Worm (Caenorhabditis elegans) whole organism, young adult: Measurements from ENCODE around the gene C53B4.3.

Experiments used
- B0336.3 ChIP-seq: fragments of 200-800 bp; sonication (Bioruptor generic); IDR thresholded peaks from 2 replicates; pipeline ENCODE4 v1.3.6; 2022; ENCODE audit warnings: missing genetic modification characterization, missing compliant biosample characterization
- F10E7.11 ChIP-seq: sonication (generic microtip); optimal IDR thresholded peaks from 2 replicates; lab custom pipeline; 2017; ENCODE audit warnings: mild to moderate bottlenecking, missing genetic modification characterization, moderate library complexity, missing compliant biosample characterization
- F23B12.7 ChIP-seq: sonication (generic microtip); optimal IDR thresholded peaks from 2 replicates; lab custom pipeline; 2017; ENCODE audit warnings: missing genetic modification characterization, mild to moderate bottlenecking, missing compliant biosample characterization, antibody characterized with exemption, moderate library complexity; ENCODE audit not compliant: insufficient read depth
- F33H1.4 ChIP-seq: fragments of 200-800 bp; sonication (Bioruptor generic); IDR thresholded peaks from 2 replicates; pipeline ENCODE4 v1.3.6; 2022; ENCODE audit warnings: missing genetic modification reagents, missing genetic modification characterization, missing compliant biosample characterization
- F49E8.2 ChIP-seq: sonication (generic microtip); optimal IDR thresholded peaks from 3 replicates; lab custom pipeline; 2017; ENCODE audit warnings: missing genetic modification characterization, mild to moderate bottlenecking, missing compliant biosample characterization, antibody characterized with exemption, moderate library complexity; ENCODE audit not compliant: insufficient read depth
- K12H6.12 ChIP-seq: fragments of 200-800 bp; sonication (Bioruptor generic); optimal IDR thresholded peaks from 2 replicates; lab custom pipeline; 2018; ENCODE audit warnings: mild to moderate bottlenecking, missing genetic modification characterization, missing compliant biosample characterization
- Y56A3A.18 ChIP-seq: fragments of 200-800 bp; sonication (Bioruptor generic); IDR thresholded peaks from 2 replicates; pipeline ENCODE4 v1.3.6; 2022; ENCODE audit warnings: missing genetic modification reagents, missing genetic modification characterization, missing compliant biosample characterization
- ZK185.1 ChIP-seq: sonication (generic microtip); optimal IDR thresholded peaks from 2 replicates; lab custom pipeline; 2016; ENCODE audit warnings: mild to moderate bottlenecking, missing genetic modification characterization, missing compliant biosample characterization; ENCODE audit not compliant: poor library complexity, severe bottlenecking
- akir-1 ChIP-seq: fragments of 200-800 bp; sonication (Bioruptor generic); optimal IDR thresholded peaks from 2 replicates; lab custom pipeline; 2018; ENCODE audit warnings: mild to moderate bottlenecking, missing genetic modification characterization, moderate library complexity, missing compliant biosample characterization
- aptf-2 ChIP-seq: fragments of 200-800 bp; sonication (Bioruptor generic); conservative IDR thresholded peaks from 2 replicates; pipeline ENCODE4 v1.3.6; 2022; ENCODE audit warnings: missing genetic modification reagents, missing genetic modification characterization, missing compliant biosample characterization
- atf-7 ChIP-seq: sonication (generic microtip); optimal IDR thresholded peaks from 2 replicates; lab custom pipeline; 2017; ENCODE audit warnings: mild to moderate bottlenecking, missing genetic modification characterization, missing compliant biosample characterization
- attf-3 ChIP-seq: fragments of 200-800 bp; sonication (Bioruptor generic); conservative IDR thresholded peaks from 2 replicates; pipeline ENCODE4 v1.3.6; 2022; ENCODE audit warnings: missing genetic modification reagents, missing genetic modification characterization, missing compliant biosample characterization
- attf-5 ChIP-seq: fragments of 200-800 bp; sonication (Bioruptor generic); optimal IDR thresholded peaks from 2 replicates; lab custom pipeline; 2018; ENCODE audit warnings: mild to moderate bottlenecking, missing genetic modification characterization, missing compliant biosample characterization
- cebp-1 ChIP-seq, 2 experiments: fragments of 200-800 bp in 1 of 2; sonication (Bioruptor generic) in 1 of 2; sonication (generic microtip) in 1 of 2; IDR thresholded peaks in 1 of 2; optimal IDR thresholded peaks in 1 of 2; 2 replicates each; pipeline versions ENCODE4 v1.3.6 to Lab custom; 2017 to 2022; ENCODE audit warnings: missing compliant biosample characterization in 2 of 2, missing genetic modification characterization in 2 of 2, mild to moderate bottlenecking in 1 of 2, missing genetic modification reagents in 1 of 2, moderate library complexity in 1 of 2
- ceh-58 ChIP-seq: fragments of 200-800 bp; sonication (Bioruptor generic); IDR thresholded peaks from 2 replicates; pipeline ENCODE4 v1.3.6; 2022; ENCODE audit warnings: missing genetic modification characterization, missing compliant biosample characterization
- die-1 ChIP-seq: sonication (generic microtip); optimal IDR thresholded peaks from 2 replicates; lab custom pipeline; 2016; ENCODE audit warnings: missing genotype, mild to moderate bottlenecking, missing genetic modification characterization, missing compliant biosample characterization
- dpff-1 ChIP-seq: sonication (generic microtip); optimal IDR thresholded peaks from 2 replicates; lab custom pipeline; 2017; ENCODE audit warnings: mild to moderate bottlenecking, missing genetic modification characterization, missing compliant biosample characterization
- efl-1 ChIP-seq: fragments of 150-350 bp; optimal IDR thresholded peaks from 2 replicates; lab custom pipeline; 2014; ENCODE audit warnings: missing biosample characterization, missing genetic modification reagents, missing genetic modification characterization
- egl-18 ChIP-seq: fragments of 200-800 bp; sonication (Bioruptor generic); IDR thresholded peaks from 2 replicates; pipeline ENCODE4 v1.3.6; 2022; ENCODE audit warnings: missing genetic modification reagents, missing genetic modification characterization, missing compliant biosample characterization
- ets-4 ChIP-seq: fragments of 200-800 bp; sonication (Bioruptor generic); optimal IDR thresholded peaks from 2 replicates; lab custom pipeline; 2018; ENCODE audit warnings: mild to moderate bottlenecking, missing genetic modification characterization, missing compliant biosample characterization
- hmg-1.2 ChIP-seq: fragments of 200-800 bp; sonication (Bioruptor generic); IDR thresholded peaks from 2 replicates; pipeline ENCODE4 v1.3.6; 2022; ENCODE audit warnings: missing genetic modification reagents, missing genetic modification characterization, missing compliant biosample characterization
- hmg-20 ChIP-seq: fragments of 200-800 bp; sonication (Bioruptor generic); IDR thresholded peaks from 2 replicates; pipeline ENCODE4 v1.3.6; 2022; ENCODE audit warnings: missing genetic modification reagents, missing genetic modification characterization, missing compliant biosample characterization
- hrde-1 ChIP-seq: sonication (generic microtip); optimal IDR thresholded peaks from 2 replicates; lab custom pipeline; 2016; ENCODE audit warnings: missing genetic modification characterization, mild to moderate bottlenecking, missing compliant biosample characterization, moderate library complexity, missing genotype, missing genetic modification reagents, borderline replicate concordance
- lsl-1 ChIP-seq: fragments of 200-800 bp; sonication (Bioruptor generic); optimal IDR thresholded peaks from 2 replicates; lab custom pipeline; 2018; ENCODE audit warnings: mild to moderate bottlenecking, missing genetic modification characterization, moderate library complexity, missing compliant biosample characterization
- lsy-27 ChIP-seq: sonication (generic microtip); optimal IDR thresholded peaks from 2 replicates; lab custom pipeline; 2017; ENCODE audit warnings: missing genetic modification characterization, mild to moderate bottlenecking, missing compliant biosample characterization, antibody characterized with exemption, missing genotype, borderline replicate concordance; ENCODE audit not compliant: insufficient read depth
- madf-8 ChIP-seq: fragments of 200-800 bp; sonication (Bioruptor generic); conservative IDR thresholded peaks from 2 replicates; pipeline ENCODE4 v1.3.6; 2022; ENCODE audit warnings: missing genetic modification reagents, missing genetic modification characterization, missing compliant biosample characterization
- mcd-1 ChIP-seq: fragments of 200-800 bp; sonication (Bioruptor generic); IDR thresholded peaks from 2 replicates; pipeline ENCODE4 v1.3.6; 2022; ENCODE audit warnings: missing genetic modification reagents, missing genetic modification characterization, missing compliant biosample characterization
- mel-28 ChIP-seq: sonication (generic microtip); optimal IDR thresholded peaks from 2 replicates; lab custom pipeline; 2016; ENCODE audit warnings: borderline replicate concordance, mild to moderate bottlenecking, missing genetic modification characterization, missing compliant biosample characterization
- mxl-1 ChIP-seq: sonication (generic microtip); optimal IDR thresholded peaks from 2 replicates; lab custom pipeline; 2016; ENCODE audit warnings: missing genetic modification characterization, missing compliant biosample characterization
- nfya-1 ChIP-seq: sonication (generic microtip); optimal IDR thresholded peaks from 2 replicates; lab custom pipeline; 2017; ENCODE audit warnings: antibody characterized with exemption, missing compliant biosample characterization, missing genetic modification characterization, borderline replicate concordance; ENCODE audit not compliant: insufficient read depth
- nhr-27 ChIP-seq: fragments of 200-800 bp; sonication (Bioruptor generic); optimal IDR thresholded peaks from 2 replicates; lab custom pipeline; 2018; ENCODE audit warnings: mild to moderate bottlenecking, missing genetic modification characterization, moderate library complexity, missing compliant biosample characterization
- pha-4 ChIP-seq: fragments of 150-350 bp; sonication (generic microtip); optimal IDR thresholded peaks from 2 replicates; lab custom pipeline; 2014; ENCODE audit warnings: missing biosample characterization, missing genetic modification reagents, missing genetic modification characterization
- rcor-1 ChIP-seq: fragments of 200-800 bp; sonication (Bioruptor generic); IDR thresholded peaks from 2 replicates; pipeline ENCODE4 v1.3.6; 2022; ENCODE audit warnings: missing genetic modification reagents, missing genetic modification characterization, missing compliant biosample characterization
- rec-8 ChIP-seq, 2 experiments: sonication (generic microtip); optimal IDR thresholded peaks; 2 replicates each; lab custom pipeline; 2016; ENCODE audit warnings: mild to moderate bottlenecking in 2 of 2, missing genetic modification characterization in 2 of 2, missing genetic modification reagents in 2 of 2, missing genotype in 2 of 2, missing biosample characterization in 1 of 2, missing compliant biosample characterization in 1 of 2, moderate library complexity in 1 of 2
- sea-2 ChIP-seq: fragments of 200-800 bp; sonication (Bioruptor generic); IDR thresholded peaks from 2 replicates; pipeline ENCODE4 v1.3.6; 2022; ENCODE audit warnings: missing genetic modification characterization, missing compliant biosample characterization
- snpc-1.1 ChIP-seq: sonication (generic microtip); optimal IDR thresholded peaks from 2 replicates; lab custom pipeline; 2017; ENCODE audit warnings: missing genetic modification characterization, mild to moderate bottlenecking, missing compliant biosample characterization, antibody characterized with exemption, moderate library complexity, missing genotype, missing genetic modification reagents; ENCODE audit not compliant: insufficient read depth
- somi-1 ChIP-seq: fragments of 200-800 bp; sonication (Bioruptor generic); optimal IDR thresholded peaks from 2 replicates; lab custom pipeline; 2018; ENCODE audit warnings: mild to moderate bottlenecking, missing genetic modification characterization, missing compliant biosample characterization
- sptf-2 ChIP-seq: fragments of 200-800 bp; sonication (Bioruptor generic); optimal IDR thresholded peaks from 2 replicates; lab custom pipeline; 2018; ENCODE audit warnings: mild to moderate bottlenecking, missing genetic modification characterization, missing compliant biosample characterization
- unc-62 ChIP-seq: fragments of 150-350 bp; optimal IDR thresholded peaks from 2 replicates; lab custom pipeline; 2014; ENCODE audit warnings: missing biosample characterization, missing genetic modification reagents, missing genetic modification characterization
- zfh-2 ChIP-seq: fragments of 200-800 bp; sonication (Bioruptor generic); conservative IDR thresholded peaks from 2 replicates; pipeline ENCODE4 v1.3.6; 2022; ENCODE audit warnings: missing genetic modification reagents, missing genetic modification characterization, missing compliant biosample characterization
- ztf-22 ChIP-seq: fragments of 200-800 bp; sonication (Bioruptor generic); optimal IDR thresholded peaks from 2 replicates; lab custom pipeline; 2018; ENCODE audit warnings: mild to moderate bottlenecking, missing genetic modification characterization, moderate library complexity, missing compliant biosample characterization
- ztf-26 ChIP-seq: sonication (generic microtip); optimal IDR thresholded peaks from 2 replicates; lab custom pipeline; 2017; ENCODE audit warnings: missing genetic modification characterization, missing compliant biosample characterization

Gene C53B4.3

ce11 chrIV:8927093-8927492 is 46.4 kb downstream of the C53B4.3 start (continued):
- TF ChIP-seq snpc-1.1 (tag; lab: Kevin White, UChicago) (peak; percentile 56), cebp-1 (GFP tag; IDR thresholded peaks at IDR 0.05; lab: Robert Waterston, UW) (peak; percentile 27; the same call in 1 of the 2 replicates), cebp-1 (tag; optimal IDR thresholded peaks at IDR 0.05; lab: Kevin White, UChicago) (peak; percentile 86), dpff-1 (tag; lab: Kevin White, UChicago) (peak; percentile 85), somi-1 (peak; percentile 70), F23B12.7 (tag; lab: Kevin White, UChicago) (peak; percentile 92), ets-4 (GFP tag; lab: Kevin White, UChicago) (peak; percentile 93), attf-3 (GFP tag; lab: Robert Waterston, UW) (peak; percentile 87), mxl-1 (tag; lab: Kevin White, UChicago) (peak; percentile 80), sea-2 (GFP tag; lab: Robert Waterston, UW) (peak; percentile 83), egl-18 (GFP tag; lab: Robert Waterston, UW) (no peak), mcd-1 (peak; percentile 79), hmg-1.2 (GFP tag; lab: Robert Waterston, UW) (peak; percentile 78), lsl-1 (GFP tag; lab: Kevin White, UChicago) (peak; percentile 66), mel-28 (peak; percentile 31), die-1 (tag; lab: Kevin White, UChicago) (peak; percentile 96), madf-8 (GFP tag; lab: Robert Waterston, UW) (0 out of 2 replicates have a peak, but pooled peaks have one; percentile 21), F33H1.4 (GFP tag; lab: Robert Waterston, UW) (peak; percentile 38), sptf-2 (GFP tag; lab: Kevin White, UChicago) (peak; percentile 95), B0336.3 (GFP tag; lab: Robert Waterston, UW) (peak; percentile 89), zfh-2 (GFP tag; lab: Robert Waterston, UW) (no peak; the same call in 1 of the 2 replicates), Y56A3A.18 (GFP tag; lab: Robert Waterston, UW) (peak; percentile 85), efl-1 (GFP tag; lab: Kevin White, UChicago) (peak; percentile 40), attf-5 (GFP tag; lab: Kevin White, UChicago) (peak; percentile 90), aptf-2 (GFP tag; lab: Robert Waterston, UW) (no peak), hmg-20 (GFP tag; lab: Robert Waterston, UW) (peak; percentile 70), akir-1 (GFP tag; lab: Kevin White, UChicago) (peak; percentile 32), nhr-27 (tag; lab: Kevin White, UChicago) (peak; percentile 73), F49E8.2 (peak; percentile 77), K12H6.12 (tag; lab: Kevin White, UChicago) (peak; percentile 64), nfya-1 (tag; lab: Kevin White, UChicago) (no peak)
- TF ChIP-seq, all 124 proteins: peak for 107

ce11 chrIV:8926511-8926910 is 47.0 kb downstream of the C53B4.3 start:
- TF ChIP-seq lsl-1 (GFP tag; lab: Kevin White, UChicago), result no peak
- no peak for TF ChIP-seq unc-62
- TF ChIP-seq ZK185.1, result no peak
- no peak for TF ChIP-seq attf-3 (GFP tag; lab: Robert Waterston, UW)
- no peak for TF ChIP-seq ztf-26 (tag; lab: Kevin White, UChicago)
- no peak for TF ChIP-seq pha-4
- no peak for TF ChIP-seq ztf-22
- no peak for TF ChIP-seq rcor-1
- TF ChIP-seq lsy-27 (tag; lab: Kevin White, UChicago), result no peak
- TF ChIP-seq rec-8 (tag; optimal IDR thresholded peaks at IDR 0.05; lab: Kevin White, UChicago), result no peak
- TF ChIP-seq hrde-1, result no peak
- TF ChIP-seq atf-7 (tag; lab: Kevin White, UChicago), result no peak
- no peak for TF ChIP-seq efl-1 (GFP tag; lab: Kevin White, UChicago)
- no peak for TF ChIP-seq F10E7.11 (tag; lab: Kevin White, UChicago)
- TF ChIP-seq ceh-58 (GFP tag; lab: Robert Waterston, UW), result no peak
